Worm (Caenorhabditis elegans): Measurements from ENCODE around the gene F01G10.4.

ce11 chrIV:10216704-10217296 is 15.6 kb downstream of the F01G10.4 start:
- TF ChIP-seq ceh-91 (GFP tag; IDR thresholded peaks at IDR 0.05) (no peak), pha-4 (tag; optimal IDR thresholded peaks at IDR 0.05) (no peak), F39B2.1 (GFP tag; IDR thresholded peaks at IDR 0.05) (no peak), unc-62 (GFP tag; optimal IDR thresholded peaks at IDR 0.05) (no peak), F49E8.2 (tag; optimal IDR thresholded peaks at IDR 0.05; ENCODE audit: insufficient read depth) (no peak), pbrm-1 (GFP tag; IDR thresholded peaks at IDR 0.05) (peak; percentile 49; the same call in 1 of the 2 replicates), akir-1 (GFP tag; optimal IDR thresholded peaks at IDR 0.05) (no peak), dpff-1 (tag; optimal IDR thresholded peaks at IDR 0.05) (no peak)
